Fruit fly (Drosophila melanogaster) S2 (cell line): ENCODE measurements around the gene CG32373.

Experiments
- CG8478 ChIP-seq: fragments of >200 bp; optimal IDR thresholded peaks from 2 replicates; lab custom pipeline; 2018
- CTCF ChIP-seq, 2 experiments: fragments of >200 bp; optimal IDR thresholded peaks; 2 replicates each; lab custom pipeline; 2018

- TF ChIP-seq CTCF (optimal IDR thresholded peaks at IDR 0.05; lab: Kevin White, UChicago) (no peak), CG8478 (no peak)
Observed at dm6 chr3L:7805336-7805803, 155.0 kb downstream of the CG32373 start.
